Worm (Caenorhabditis elegans) whole organism, L1 larva: ENCODE data around the gene Y11D7A.10.

ENCODE experiments used
- aly-2 ChIP-seq: fragments of 150-350 bp; optimal IDR thresholded peaks from 2 replicates; lab custom pipeline; 2014; ENCODE audit warnings: missing biosample characterization, missing genetic modification characterization
- ceh-82 ChIP-seq, 3 experiments: fragments of 150-350 bp in 1 of 3; sonication (generic microtip) in 2 of 3; optimal IDR thresholded peaks; 2 replicates each; lab custom pipeline; 2014 to 2017; ENCODE audit warnings: missing biosample characterization in 3 of 3, missing genetic modification characterization in 3 of 3
- fkh-10 ChIP-seq: sonication (generic microtip); optimal IDR thresholded peaks from 2 replicates; lab custom pipeline; 2017; ENCODE audit warnings: missing biosample characterization, missing genetic modification reagents, missing genetic modification characterization
- ztf-4 ChIP-seq: fragments of 150-350 bp; optimal IDR thresholded peaks from 2 replicates; lab custom pipeline; 2014; ENCODE audit warnings: missing biosample characterization, missing genetic modification characterization

- no peak for TF ChIP-seq fkh-10 (GFP tag; lab: Kevin White, UChicago)
- TF ChIP-seq ceh-82 (tag; optimal IDR thresholded peaks at IDR 0.05; lab: Kevin White, UChicago), result no peak
- no peak for TF ChIP-seq aly-2 (tag; lab: Kevin White, UChicago)
- no peak for TF ChIP-seq ztf-4 (tag; lab: Kevin White, UChicago)
Observed at ce11 chrIV:9215824-9216223, 43.7 kb downstream of the Y11D7A.10 start.
